Worm (Caenorhabditis elegans) whole organism, young adult: ENCODE data around the gene mcm-7.

ENCODE experiments used
- B0019.2 ChIP-seq: fragments of 200-800 bp; sonication (Bioruptor generic); conservative IDR thresholded peaks from 2 replicates; pipeline ENCODE4 v1.3.6; 2022; ENCODE audit warnings: missing genetic modification reagents, missing genetic modification characterization, missing compliant biosample characterization
- B0035.1 ChIP-seq: sonication (generic microtip); optimal IDR thresholded peaks from 2 replicates; lab custom pipeline; 2016; ENCODE audit warnings: missing genetic modification characterization, mild to moderate bottlenecking, missing compliant biosample characterization, missing genotype, missing genetic modification reagents
- B0336.3 ChIP-seq: fragments of 200-800 bp; sonication (Bioruptor generic); IDR thresholded peaks from 2 replicates; pipeline ENCODE4 v1.3.6; 2022; ENCODE audit warnings: missing genetic modification characterization, missing compliant biosample characterization
- F23B12.7 ChIP-seq: sonication (generic microtip); optimal IDR thresholded peaks from 2 replicates; lab custom pipeline; 2017; ENCODE audit warnings: missing genetic modification characterization, mild to moderate bottlenecking, missing compliant biosample characterization, antibody characterized with exemption, moderate library complexity; ENCODE audit not compliant: insufficient read depth
- F33H1.4 ChIP-seq: fragments of 200-800 bp; sonication (Bioruptor generic); IDR thresholded peaks from 2 replicates; pipeline ENCODE4 v1.3.6; 2022; ENCODE audit warnings: missing genetic modification reagents, missing genetic modification characterization, missing compliant biosample characterization
- F52B5.7 ChIP-seq: sonication (generic microtip); optimal IDR thresholded peaks from 2 replicates; lab custom pipeline; 2016; ENCODE audit warnings: mild to moderate bottlenecking, missing genetic modification characterization, missing compliant biosample characterization
- F57A8.1 ChIP-seq: fragments of 200-800 bp; sonication (Bioruptor generic); optimal IDR thresholded peaks from 2 replicates; lab custom pipeline; 2018; ENCODE audit warnings: mild to moderate bottlenecking, missing genetic modification characterization, moderate library complexity, missing compliant biosample characterization
- F57C9.4 ChIP-seq: sonication (generic microtip); optimal IDR thresholded peaks from 2 replicates; lab custom pipeline; 2017; ENCODE audit warnings: mild to moderate bottlenecking, missing genetic modification characterization, missing compliant biosample characterization
- T07F8.4 ChIP-seq: sonication (generic microtip); optimal IDR thresholded peaks from 2 replicates; lab custom pipeline; 2016; ENCODE audit warnings: mild to moderate bottlenecking, missing genetic modification characterization, moderate library complexity, missing compliant biosample characterization
- Y53G8AR.9 ChIP-seq: fragments of 200-800 bp; sonication (Bioruptor generic); conservative IDR thresholded peaks from 2 replicates; pipeline ENCODE4 v1.3.6; 2022; ENCODE audit warnings: missing genetic modification reagents, missing genetic modification characterization, missing compliant biosample characterization
- Y56A3A.18 ChIP-seq: fragments of 200-800 bp; sonication (Bioruptor generic); IDR thresholded peaks from 2 replicates; pipeline ENCODE4 v1.3.6; 2022; ENCODE audit warnings: missing genetic modification reagents, missing genetic modification characterization, missing compliant biosample characterization
- Y67H2A.10 ChIP-seq: fragments of 200-800 bp; sonication (Bioruptor generic); conservative IDR thresholded peaks from 2 replicates; pipeline ENCODE4 v1.3.6; 2022; ENCODE audit warnings: missing genetic modification reagents, missing genetic modification characterization, missing compliant biosample characterization
- Y79H2A.3 ChIP-seq: fragments of 200-800 bp; sonication (Bioruptor generic); conservative IDR thresholded peaks from 2 replicates; pipeline ENCODE4 v1.3.6; 2022; ENCODE audit warnings: missing genetic modification reagents, missing genetic modification characterization, missing compliant biosample characterization
- Y95B8A.8 ChIP-seq: fragments of 200-800 bp; sonication (Bioruptor generic); IDR thresholded peaks from 2 replicates; pipeline ENCODE4 v1.3.6; 2022; ENCODE audit warnings: missing genetic modification reagents, missing genetic modification characterization, missing compliant biosample characterization
- ama-1 ChIP-seq, 3 experiments: fragments of 150-350 bp in 1 of 3; sonication (generic microtip) in 2 of 3; optimal IDR thresholded peaks; 2 replicates each; lab custom pipeline; 2014 to 2018; ENCODE audit warnings: missing biosample characterization in 2 of 3, missing genetic modification characterization in 2 of 3, missing genetic modification reagents in 2 of 3
- atf-7 ChIP-seq: sonication (generic microtip); optimal IDR thresholded peaks from 2 replicates; lab custom pipeline; 2017; ENCODE audit warnings: mild to moderate bottlenecking, missing genetic modification characterization, missing compliant biosample characterization
- athp-1 ChIP-seq: sonication (generic microtip); optimal IDR thresholded peaks from 2 replicates; lab custom pipeline; 2017; ENCODE audit warnings: mild to moderate bottlenecking, missing genetic modification characterization, missing compliant biosample characterization
- bed-1 ChIP-seq: fragments of 200-800 bp; sonication (Bioruptor generic); IDR thresholded peaks from 2 replicates; pipeline ENCODE4 v1.3.6; 2022; ENCODE audit warnings: missing genetic modification reagents, missing genetic modification characterization, missing compliant biosample characterization
- bed-2 ChIP-seq: fragments of 200-800 bp; sonication (Bioruptor generic); IDR thresholded peaks from 2 replicates; pipeline ENCODE4 v1.3.6; 2022; ENCODE audit warnings: missing genetic modification reagents, missing genetic modification characterization, missing compliant biosample characterization
- ccch-3 ChIP-seq: fragments of 200-800 bp; sonication (Bioruptor generic); optimal IDR thresholded peaks from 2 replicates; lab custom pipeline; 2018; ENCODE audit warnings: mild to moderate bottlenecking, missing genetic modification characterization, missing compliant biosample characterization
- cebp-1 ChIP-seq, 2 experiments: fragments of 200-800 bp in 1 of 2; sonication (Bioruptor generic) in 1 of 2; sonication (generic microtip) in 1 of 2; IDR thresholded peaks in 1 of 2; optimal IDR thresholded peaks in 1 of 2; 2 replicates each; pipeline versions ENCODE4 v1.3.6 to Lab custom; 2017 to 2022; ENCODE audit warnings: missing compliant biosample characterization in 2 of 2, missing genetic modification characterization in 2 of 2, mild to moderate bottlenecking in 1 of 2, missing genetic modification reagents in 1 of 2, moderate library complexity in 1 of 2
- ceh-100 ChIP-seq: fragments of 200-800 bp; sonication (Bioruptor generic); IDR thresholded peaks from 2 replicates; pipeline ENCODE4 v1.3.6; 2022; ENCODE audit warnings: missing genetic modification reagents, missing genetic modification characterization, missing compliant biosample characterization
- die-1 ChIP-seq: sonication (generic microtip); optimal IDR thresholded peaks from 2 replicates; lab custom pipeline; 2016; ENCODE audit warnings: missing genotype, mild to moderate bottlenecking, missing genetic modification characterization, missing compliant biosample characterization
- ets-4 ChIP-seq: fragments of 200-800 bp; sonication (Bioruptor generic); optimal IDR thresholded peaks from 2 replicates; lab custom pipeline; 2018; ENCODE audit warnings: mild to moderate bottlenecking, missing genetic modification characterization, missing compliant biosample characterization
- him-1 ChIP-seq: sonication (generic microtip); optimal IDR thresholded peaks from 2 replicates; lab custom pipeline; 2016; ENCODE audit warnings: missing genotype, missing genetic modification reagents, missing genetic modification characterization, missing compliant biosample characterization
- hmg-20 ChIP-seq: fragments of 200-800 bp; sonication (Bioruptor generic); IDR thresholded peaks from 2 replicates; pipeline ENCODE4 v1.3.6; 2022; ENCODE audit warnings: missing genetic modification reagents, missing genetic modification characterization, missing compliant biosample characterization
- hrde-1 ChIP-seq: sonication (generic microtip); optimal IDR thresholded peaks from 2 replicates; lab custom pipeline; 2016; ENCODE audit warnings: missing genetic modification characterization, mild to moderate bottlenecking, missing compliant biosample characterization, moderate library complexity, missing genotype, missing genetic modification reagents, borderline replicate concordance
- hsf-1 ChIP-seq: fragments of 200-800 bp; sonication (Bioruptor generic); IDR thresholded peaks from 2 replicates; pipeline ENCODE4 v1.3.6; 2022; ENCODE audit warnings: missing genetic modification reagents, missing genetic modification characterization, missing compliant biosample characterization
- lsy-27 ChIP-seq: sonication (generic microtip); optimal IDR thresholded peaks from 2 replicates; lab custom pipeline; 2017; ENCODE audit warnings: missing genetic modification characterization, mild to moderate bottlenecking, missing compliant biosample characterization, antibody characterized with exemption, missing genotype, borderline replicate concordance; ENCODE audit not compliant: insufficient read depth
- madf-8 ChIP-seq: fragments of 200-800 bp; sonication (Bioruptor generic); conservative IDR thresholded peaks from 2 replicates; pipeline ENCODE4 v1.3.6; 2022; ENCODE audit warnings: missing genetic modification reagents, missing genetic modification characterization, missing compliant biosample characterization
- mcd-1 ChIP-seq: fragments of 200-800 bp; sonication (Bioruptor generic); IDR thresholded peaks from 2 replicates; pipeline ENCODE4 v1.3.6; 2022; ENCODE audit warnings: missing genetic modification reagents, missing genetic modification characterization, missing compliant biosample characterization
- mel-28 ChIP-seq: sonication (generic microtip); optimal IDR thresholded peaks from 2 replicates; lab custom pipeline; 2016; ENCODE audit warnings: borderline replicate concordance, mild to moderate bottlenecking, missing genetic modification characterization, missing compliant biosample characterization
- mes-4 ChIP-seq: sonication (generic microtip); optimal IDR thresholded peaks from 2 replicates; lab custom pipeline; 2016; ENCODE audit warnings: missing genotype, missing genetic modification characterization, missing compliant biosample characterization
- nhr-179 ChIP-seq: sonication (generic microtip); optimal IDR thresholded peaks from 2 replicates; lab custom pipeline; 2016; ENCODE audit warnings: mild to moderate bottlenecking, missing genetic modification characterization, missing compliant biosample characterization
- nhr-27 ChIP-seq: fragments of 200-800 bp; sonication (Bioruptor generic); optimal IDR thresholded peaks from 2 replicates; lab custom pipeline; 2018; ENCODE audit warnings: mild to moderate bottlenecking, missing genetic modification characterization, moderate library complexity, missing compliant biosample characterization
- nhr-80 ChIP-seq: sonication (generic microtip); optimal IDR thresholded peaks from 2 replicates; lab custom pipeline; 2016; ENCODE audit warnings: missing genetic modification characterization, missing compliant biosample characterization
- nhr-90 ChIP-seq: sonication (generic microtip); optimal IDR thresholded peaks from 2 replicates; lab custom pipeline; 2016; ENCODE audit warnings: missing genotype, mild to moderate bottlenecking, missing genetic modification characterization, missing compliant biosample characterization
- pbrm-1 ChIP-seq: fragments of 200-800 bp; sonication (Bioruptor generic); IDR thresholded peaks from 2 replicates; pipeline ENCODE4 v1.3.6; 2022; ENCODE audit warnings: missing genetic modification reagents, missing genetic modification characterization, missing compliant biosample characterization
- rcor-1 ChIP-seq: fragments of 200-800 bp; sonication (Bioruptor generic); IDR thresholded peaks from 2 replicates; pipeline ENCODE4 v1.3.6; 2022; ENCODE audit warnings: missing genetic modification reagents, missing genetic modification characterization, missing compliant biosample characterization
- sea-2 ChIP-seq: fragments of 200-800 bp; sonication (Bioruptor generic); IDR thresholded peaks from 2 replicates; pipeline ENCODE4 v1.3.6; 2022; ENCODE audit warnings: missing genetic modification characterization, missing compliant biosample characterization
- snpc-1.3 ChIP-seq: sonication (generic microtip); optimal IDR thresholded peaks from 2 replicates; lab custom pipeline; 2017; ENCODE audit warnings: missing genetic modification characterization, mild to moderate bottlenecking, missing compliant biosample characterization, antibody characterized with exemption, moderate library complexity, missing genotype, missing genetic modification reagents; ENCODE audit not compliant: insufficient read depth
- tbx-9 ChIP-seq: sonication (generic microtip); optimal IDR thresholded peaks from 2 replicates; lab custom pipeline; 2016; ENCODE audit warnings: borderline replicate concordance, missing genetic modification characterization, inconsistent platforms, missing compliant biosample characterization
- unc-130 ChIP-seq: sonication (generic microtip); optimal IDR thresholded peaks from 2 replicates; lab custom pipeline; 2016; ENCODE audit warnings: missing genetic modification reagents, missing genetic modification characterization, missing compliant biosample characterization
- xnd-1 ChIP-seq: sonication (generic microtip); optimal IDR thresholded peaks from 2 replicates; lab custom pipeline; 2016; ENCODE audit warnings: missing genotype, missing genetic modification reagents, missing genetic modification characterization, missing compliant biosample characterization
- ztf-18 ChIP-seq: sonication (generic microtip); optimal IDR thresholded peaks from 2 replicates; lab custom pipeline; 2016; ENCODE audit warnings: missing genotype, mild to moderate bottlenecking, missing genetic modification characterization, missing compliant biosample characterization
- ztf-25 ChIP-seq: fragments of 200-800 bp; sonication (Bioruptor generic); IDR thresholded peaks from 2 replicates; pipeline ENCODE4 v1.3.6; 2022; ENCODE audit warnings: missing genetic modification reagents, missing genetic modification characterization, missing compliant biosample characterization

The mcm-7 gene

DNA sequence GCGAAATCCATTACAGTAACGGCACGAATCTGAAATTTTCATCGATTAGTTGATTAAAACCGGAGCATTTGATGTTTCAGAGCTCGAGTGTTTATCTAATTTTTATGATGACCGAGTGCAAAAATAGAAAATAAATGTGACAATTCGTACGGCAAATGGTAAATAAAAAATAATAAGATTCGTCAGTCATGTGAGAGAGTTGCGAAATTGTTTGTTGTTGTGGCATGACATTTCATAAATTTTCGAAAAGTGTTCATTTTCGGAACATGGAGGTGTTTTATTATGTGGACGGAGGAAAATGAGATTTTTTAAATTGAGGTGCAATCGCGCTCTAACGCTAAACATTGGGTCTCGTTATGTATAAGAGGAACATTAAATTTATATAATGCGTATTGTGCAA is 5.2 kb upstream of the mcm-7 start:
- TF ChIP-seq cebp-1 (GFP tag; IDR thresholded peaks at IDR 0.05; lab: Robert Waterston, UW) (peak; percentile 72; the same call in 1 of the 2 replicates), cebp-1 (tag; optimal IDR thresholded peaks at IDR 0.05; lab: Kevin White, UChicago) (peak; percentile 88), rcor-1 (GFP tag; lab: Robert Waterston, UW) (no peak), B0019.2 (GFP tag; lab: Robert Waterston, UW) (no peak)

DNA sequence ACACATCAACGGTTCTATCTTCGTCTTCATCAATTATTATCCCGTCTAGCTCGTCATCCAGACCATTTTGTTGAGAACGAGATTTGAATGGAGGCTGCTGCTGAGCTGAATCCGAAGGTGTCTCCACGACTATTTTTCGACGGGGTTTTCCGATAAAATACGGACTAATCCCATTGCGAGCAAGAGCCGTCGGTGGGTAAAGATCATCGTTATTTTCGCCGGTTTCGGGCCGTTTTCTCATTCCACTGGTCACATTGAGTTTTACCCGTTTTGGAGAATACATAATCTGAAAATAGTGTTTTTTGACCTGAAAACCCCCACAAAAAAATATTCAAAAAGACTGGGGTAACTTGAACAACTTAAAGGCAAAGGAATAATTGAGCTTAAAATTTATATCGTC is 1.3 kb upstream of the mcm-7 start, which contains the start of gene figl-1:
TSS of gene figl-1 (minus strand) at position 286 of the 400 bp plus-strand sequence.
- TF ChIP-seq T07F8.4 (no peak), atf-7 (tag; lab: Kevin White, UChicago) (no peak), pbrm-1 (GFP tag; lab: Robert Waterston, UW) (peak; percentile 23; the same call in 1 of the 2 replicates), tbx-9 (tag; lab: Kevin White, UChicago) (no peak), nhr-179 (tag; lab: Kevin White, UChicago) (no peak), nhr-90 (tag; lab: Kevin White, UChicago) (no peak), Y53G8AR.9 (GFP tag; lab: Robert Waterston, UW) (no peak), ama-1 (optimal IDR thresholded peaks at IDR 0.05; lab: Kevin White, UChicago) (no peak), ama-1 (GFP tag; optimal IDR thresholded peaks at IDR 0.05; lab: Kevin White, UChicago) (no peak), F57C9.4 (tag; lab: Kevin White, UChicago) (no peak), F52B5.7 (tag; lab: Kevin White, UChicago) (no peak), ets-4 (no peak), lsy-27 (tag; lab: Kevin White, UChicago) (no peak), bed-2 (GFP tag; lab: Robert Waterston, UW) (no peak), F23B12.7 (no peak), nhr-80 (tag; lab: Kevin White, UChicago) (no peak), bed-1 (GFP tag; lab: Robert Waterston, UW) (no peak), mcd-1 (GFP tag; lab: Robert Waterston, UW) (peak; percentile 40; the same call in 1 of the 2 replicates), mel-28 (tag; lab: Kevin White, UChicago) (no peak), B0035.1 (tag; lab: Kevin White, UChicago) (no peak), sea-2 (GFP tag; lab: Robert Waterston, UW) (no peak), unc-130 (GFP tag; lab: Kevin White, UChicago) (no peak), F33H1.4 (GFP tag; lab: Robert Waterston, UW) (peak; percentile 25; the same call in 1 of the 2 replicates), ccch-3 (no peak), hrde-1 (no peak), xnd-1 (tag; lab: Kevin White, UChicago) (no peak), madf-8 (GFP tag; lab: Robert Waterston, UW) (no peak), die-1 (tag; lab: Kevin White, UChicago) (no peak), ztf-18 (no peak), snpc-1.3 (tag; lab: Kevin White, UChicago) (no peak), Y79H2A.3 (GFP tag; lab: Robert Waterston, UW) (no peak), hsf-1 (GFP tag; lab: Robert Waterston, UW) (no peak), hmg-20 (GFP tag; lab: Robert Waterston, UW) (no peak), him-1 (tag; lab: Kevin White, UChicago) (no peak), mes-4 (tag; lab: Kevin White, UChicago) (no peak), nhr-27 (tag; lab: Kevin White, UChicago) (no peak), ceh-100 (GFP tag; lab: Robert Waterston, UW) (no peak), Y67H2A.10 (GFP tag; lab: Robert Waterston, UW) (no peak), Y56A3A.18 (no peak), B0336.3 (GFP tag; lab: Robert Waterston, UW) (no peak; the same call in 1 of the 2 replicates), F57A8.1 (no peak), ztf-25 (GFP tag; lab: Robert Waterston, UW) (no peak), athp-1 (peak; percentile 10), Y95B8A.8 (GFP tag; lab: Robert Waterston, UW) (no peak)
